Fruit fly (Drosophila melanogaster) whole organism: Measurements from ENCODE around the gene CG5412.

ENCODE experiments used
- CG8478 ChIP-seq: fragments of >200 bp; optimal IDR thresholded peaks from 2 replicates; lab custom pipeline; 2018; ENCODE audit warnings: inconsistent platforms
- EcR ChIP-seq, 2 experiments: fragments of >200 bp; optimal IDR thresholded peaks; 2 replicates each; lab custom pipeline; 2017; ENCODE audit warnings: missing biosample characterization in 2 of 2, missing genetic modification characterization in 2 of 2, missing genetic modification reagents in 2 of 2
- pan ChIP-seq: fragments of >200 bp; optimal IDR thresholded peaks from 2 replicates; lab custom pipeline; 2017
- psq ChIP-seq: fragments of >200 bp; optimal IDR thresholded peaks from 2 replicates; lab custom pipeline; 2017

DNA sequence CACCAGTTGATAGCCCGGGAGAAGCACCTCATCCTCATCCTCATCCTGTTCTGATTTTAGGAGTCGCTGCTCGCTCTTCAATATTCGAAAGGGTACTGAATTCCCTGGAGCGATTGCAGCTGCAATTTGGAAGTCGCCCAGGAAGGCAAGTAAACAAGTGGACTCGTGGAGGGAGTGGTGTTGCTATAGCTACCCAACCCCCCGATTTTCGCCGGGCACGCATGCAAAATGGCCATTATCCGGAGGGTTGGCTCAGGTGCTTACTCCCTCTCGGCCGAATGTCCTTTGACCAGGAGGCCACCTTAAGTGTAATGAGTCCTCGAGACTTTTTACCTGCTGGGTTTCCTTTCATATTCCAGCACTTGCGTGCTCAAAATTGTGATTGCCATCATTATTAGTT lies 39.9 kb downstream of the CG5412 start, which contains the start of gene CG15923:
- TF ChIP-seq EcR (GFP tag; optimal IDR thresholded peaks at IDR 0.05; lab: Kevin White, UChicago), result no peak
- no peak for TF ChIP-seq psq (lab: Kevin White, UChicago)
- TF ChIP-seq CG8478 (lab: Kevin White, UChicago), result no peak
- no peak for TF ChIP-seq pan (lab: Kevin White, UChicago)
